Worm (Caenorhabditis elegans): ENCODE data around the gene mask-1.

The mask-1 gene

ce11 chrIV:10374601-10375000 lies at the start of gene mask-1:
TSS of gene mask-1 (plus strand) at chrIV:10374901.
- TF ChIP-seq jun-1 (tag; optimal IDR thresholded peaks at IDR 0.05) = no peak
- TF ChIP-seq blmp-1 (tag; optimal IDR thresholded peaks at IDR 0.05) = peak; percentile 23
- TF ChIP-seq pax-3 (tag; optimal IDR thresholded peaks at IDR 0.05) = no peak
- no peak for TF ChIP-seq lir-3 (tag; optimal IDR thresholded peaks at IDR 0.05; ENCODE audit: poor library complexity)
- no peak for TF ChIP-seq hlh-4 (tag; optimal IDR thresholded peaks at IDR 0.05)
- no peak for TF ChIP-seq efl-1 (optimal IDR thresholded peaks at IDR 0.05)
- no peak for TF ChIP-seq efl-1 (GFP tag; optimal IDR thresholded peaks at IDR 0.05 in 1 of 2)
- no peak for TF ChIP-seq unc-30 (tag; optimal IDR thresholded peaks at IDR 0.05)
- TF ChIP-seq snu-23 (GFP tag; optimal IDR thresholded peaks at IDR 0.05) = no peak
- no peak for TF ChIP-seq mef-2 (tag; optimal IDR thresholded peaks at IDR 0.05)

ce11 chrIV:10330962-10331361 lies 43.7 kb upstream of the mask-1 start:
- TF ChIP-seq skn-1 (tag; optimal IDR thresholded peaks at IDR 0.05) (peak; percentile 6), nhr-90 (tag; optimal IDR thresholded peaks at IDR 0.05; ENCODE audit: poor library complexity) (peak; percentile 11), fkh-10 (GFP tag; optimal IDR thresholded peaks at IDR 0.05) (peak; percentile 15), dsc-1 (tag; optimal IDR thresholded peaks at IDR 0.05) (peak; percentile 12), efl-3 (GFP tag; optimal IDR thresholded peaks at IDR 0.05) (no peak), nhr-47 (tag; optimal IDR thresholded peaks at IDR 0.05) (peak; percentile 9), fkh-8 (tag; optimal IDR thresholded peaks at IDR 0.05) (peak; percentile 53), ceh-88 (GFP tag; IDR thresholded peaks at IDR 0.05) (no peak), elt-2 (tag; optimal IDR thresholded peaks at IDR 0.05) (peak; percentile 58), lin-15B (tag; optimal IDR thresholded peaks at IDR 0.05) (no peak), nhr-71 (tag; optimal IDR thresholded peaks at IDR 0.05) (peak; percentile 13), pqm-1 (tag; optimal IDR thresholded peaks at IDR 0.05) (no peak), elt-3 (tag; optimal IDR thresholded peaks at IDR 0.05) (peak; percentile 62 to 89 (median 72)), blmp-1 (tag; optimal IDR thresholded peaks at IDR 0.05) (peak; percentile 71), sox-4 (tag; optimal IDR thresholded peaks at IDR 0.05) (no peak), nhr-20 (tag; optimal IDR thresholded peaks at IDR 0.05) (peak; percentile 33), lin-35 (GFP tag; optimal IDR thresholded peaks at IDR 0.05) (peak in 1 of 2 experiments; percentile 52), zag-1 (tag; optimal IDR thresholded peaks at IDR 0.05) (no peak), efl-1 (optimal IDR thresholded peaks at IDR 0.05) (no peak), efl-1 (GFP tag; optimal IDR thresholded peaks at IDR 0.05 in 1 of 2) (peak in 1 of 2 experiments; percentile 37), lin-39 (tag; optimal IDR thresholded peaks at IDR 0.05) (no peak), nhr-85 (tag) (peak; percentile 26), pax-3 (tag; optimal IDR thresholded peaks at IDR 0.05) (peak; percentile 11), nhr-77 (tag; optimal IDR thresholded peaks at IDR 0.05) (peak; percentile 13), snu-23 (GFP tag; optimal IDR thresholded peaks at IDR 0.05) (peak; percentile 13), hlh-17 (GFP tag; optimal IDR thresholded peaks at IDR 0.05; ENCODE audit: borderline replicate concordance) (no peak), lin-14 (GFP tag; optimal IDR thresholded peaks at IDR 0.05) (peak; percentile 66), swsn-7 (tag; optimal IDR thresholded peaks at IDR 0.05) (peak; percentile 0), ceh-82 (tag; optimal IDR thresholded peaks at IDR 0.05) (peak in 1 of 3 experiments; percentile 25)

ce11 chrIV:10331882-10332281 lies 42.8 kb upstream of the mask-1 start:
- peak; percentile 71 for TF ChIP-seq elt-2 (tag; optimal IDR thresholded peaks at IDR 0.05)
- peak in 1 of 2 experiments; percentile 17 for TF ChIP-seq mdl-1 (tag; optimal IDR thresholded peaks at IDR 0.05)
- TF ChIP-seq lin-14 (GFP tag; optimal IDR thresholded peaks at IDR 0.05) = peak; percentile 45
- TF ChIP-seq nhr-11 (tag; optimal IDR thresholded peaks at IDR 0.05) = no peak
- TF ChIP-seq nhr-77 (tag; optimal IDR thresholded peaks at IDR 0.05) = peak; percentile 29
- no peak for TF ChIP-seq unc-30 (tag; optimal IDR thresholded peaks at IDR 0.05)
- peak in 1 of 2 experiments; percentile 26 for TF ChIP-seq lin-35 (GFP tag; optimal IDR thresholded peaks at IDR 0.05)
- no peak for TF ChIP-seq tbx-2 (tag; optimal IDR thresholded peaks at IDR 0.05)
- no peak for TF ChIP-seq hlh-4 (tag; optimal IDR thresholded peaks at IDR 0.05)
- no peak for TF ChIP-seq blmp-1 (tag; optimal IDR thresholded peaks at IDR 0.05)
- peak; percentile 32 for TF ChIP-seq fkh-8 (tag; optimal IDR thresholded peaks at IDR 0.05)
- TF ChIP-seq efl-1 (optimal IDR thresholded peaks at IDR 0.05) = no peak
- peak in 1 of 2 experiments; percentile 22 for TF ChIP-seq efl-1 (GFP tag; optimal IDR thresholded peaks at IDR 0.05 in 1 of 2)
- no peak for TF ChIP-seq ceh-82 (tag; optimal IDR thresholded peaks at IDR 0.05)
